Worm (Caenorhabditis elegans): Measurements from ENCODE around the gene Y17G9B.2.
A peak's percentile ranks its signal among the peaks of the same experiment; 100 is the strongest.
"Not testable (repeated sequence)": the region's sequence is repeated elsewhere in the genome, so short reads cannot be mapped to it uniquely, and the experiment has no call there.

Gene Y17G9B.2

DNA sequence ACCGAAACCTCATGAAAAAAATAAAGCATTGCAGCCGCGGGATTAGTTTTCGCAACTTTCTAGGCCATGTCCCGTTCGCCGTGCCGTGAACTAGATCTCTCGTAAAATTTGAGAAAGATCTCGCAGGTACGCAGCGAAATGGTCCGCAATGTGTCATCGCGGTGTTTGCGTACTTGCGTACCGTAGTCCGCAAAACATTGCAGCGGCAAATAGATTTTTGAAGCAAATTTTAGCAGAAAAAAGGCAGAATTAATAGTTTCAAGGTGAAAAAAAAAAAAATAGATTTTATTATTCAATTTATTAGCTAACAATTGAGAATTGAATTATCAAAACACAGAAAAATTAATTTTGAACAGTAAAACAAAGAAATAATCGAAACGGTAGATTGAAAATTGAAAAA lies 36.0 kb upstream of the Y17G9B.2 start (continued):
- TF ChIP-seq snpc-4 (GFP tag; optimal IDR thresholded peaks at IDR 0.05) = not testable (repeated sequence)
- TF ChIP-seq snpc-4 (tag; optimal IDR thresholded peaks at IDR 0.05) (peak; percentile 16 to 88 (median 76)), ets-4 (GFP tag; optimal IDR thresholded peaks at IDR 0.05) (peak; percentile 60), F22D6.2 (tag; optimal IDR thresholded peaks at IDR 0.05) (peak; percentile 82), ceh-100 (GFP tag; IDR thresholded peaks at IDR 0.05) (peak; percentile 96), nfya-2 (GFP tag; IDR thresholded peaks at IDR 0.05) (0 out of 2 replicates have a peak, but pooled peaks have one; percentile 39), ceh-58 (GFP tag; IDR thresholded peaks at IDR 0.05) (0 out of 2 replicates have a peak, but pooled peaks have one; percentile 57), madf-8 (GFP tag; conservative IDR thresholded peaks at IDR 0.05) (peak; percentile 87), Y95B8A.8 (GFP tag; IDR thresholded peaks at IDR 0.05) (peak; percentile 99), lag-1 (GFP tag; IDR thresholded peaks at IDR 0.05) (peak; percentile 93; the same call in 1 of the 2 replicates), lin-40 (tag; optimal IDR thresholded peaks at IDR 0.05) (peak; percentile 96), ztf-22 (GFP tag; optimal IDR thresholded peaks at IDR 0.05) (peak; percentile 66), F33H1.4 (GFP tag; IDR thresholded peaks at IDR 0.05) (peak; percentile 97), K12H6.12 (tag; optimal IDR thresholded peaks at IDR 0.05) (peak; percentile 94), C06A6.2 (GFP tag; conservative IDR thresholded peaks at IDR 0.05) (peak; percentile 99), lin-54 (GFP tag; optimal IDR thresholded peaks at IDR 0.05) (peak; percentile 95), repo-1 (tag; optimal IDR thresholded peaks at IDR 0.05) (peak; percentile 77), rec-8 (tag; optimal IDR thresholded peaks at IDR 0.05) (peak; percentile 5 to 6), Y67H2A.10 (GFP tag; conservative IDR thresholded peaks at IDR 0.05) (peak; percentile 98), ztf-18 (tag; optimal IDR thresholded peaks at IDR 0.05) (peak; percentile 88), egl-18 (GFP tag; IDR thresholded peaks at IDR 0.05) (peak; percentile 98), hsf-1 (GFP tag; IDR thresholded peaks at IDR 0.05) (peak; percentile 94), nhr-80 (tag; optimal IDR thresholded peaks at IDR 0.05) (peak; percentile 81), T07F8.4 (tag; optimal IDR thresholded peaks at IDR 0.05) (peak; percentile 29), ccch-3 (GFP tag; optimal IDR thresholded peaks at IDR 0.05) (peak; percentile 52), nhr-90 (tag; optimal IDR thresholded peaks at IDR 0.05) (peak; percentile 76), Y53G8AR.9 (GFP tag; conservative IDR thresholded peaks at IDR 0.05) (peak; percentile 99), madf-3 (GFP tag; IDR thresholded peaks at IDR 0.05) (peak; percentile 97), F39B2.1 (GFP tag; IDR thresholded peaks at IDR 0.05) (peak; percentile 83; the same call in 1 of the 2 replicates), mel-28 (tag; optimal IDR thresholded peaks at IDR 0.05; ENCODE audit: borderline replicate concordance) (peak; percentile 9), ceh-40 (GFP tag; IDR thresholded peaks at IDR 0.05) (peak; percentile 82), D2030.7 (GFP tag; IDR thresholded peaks at IDR 0.05) (peak; percentile 98), aptf-3 (GFP tag; IDR thresholded peaks at IDR 0.05) (peak; percentile 91), let-526 (GFP tag; IDR thresholded peaks at IDR 0.05) (peak; percentile 98), attf-5 (GFP tag; optimal IDR thresholded peaks at IDR 0.05) (peak; percentile 99), C17E4.6 (GFP tag; IDR thresholded peaks at IDR 0.05) (peak; percentile 99), rcor-1 (GFP tag; IDR thresholded peaks at IDR 0.05) (peak; percentile 98), Y79H2A.3 (GFP tag; conservative IDR thresholded peaks at IDR 0.05) (peak; percentile 96), ztf-3 (GFP tag; optimal IDR thresholded peaks at IDR 0.05) (peak; percentile 77), ztf-6 (GFP tag; IDR thresholded peaks at IDR 0.05) (peak; percentile 99), madf-6 (GFP tag; IDR thresholded peaks at IDR 0.05) (peak; percentile 89; the same call in 1 of the 2 replicates), egrh-3 (GFP tag; IDR thresholded peaks at IDR 0.05) (peak; percentile 94), mcd-1 (GFP tag; IDR thresholded peaks at IDR 0.05) (peak; percentile 100), hmg-1.2 (GFP tag; IDR thresholded peaks at IDR 0.05) (peak; percentile 100), hmg-20 (GFP tag; IDR thresholded peaks at IDR 0.05) (peak; percentile 95), Y53F4B.3 (GFP tag; IDR thresholded peaks at IDR 0.05) (peak; percentile 91), dpl-1 (GFP tag; optimal IDR thresholded peaks at IDR 0.05) (peak; percentile 42), unc-130 (GFP tag; optimal IDR thresholded peaks at IDR 0.05) (peak; percentile 90)

Measured in whole organism, young adult.